Fruit fly (Drosophila melanogaster): ENCODE results near the gene Prosbeta4R2.

DNA sequence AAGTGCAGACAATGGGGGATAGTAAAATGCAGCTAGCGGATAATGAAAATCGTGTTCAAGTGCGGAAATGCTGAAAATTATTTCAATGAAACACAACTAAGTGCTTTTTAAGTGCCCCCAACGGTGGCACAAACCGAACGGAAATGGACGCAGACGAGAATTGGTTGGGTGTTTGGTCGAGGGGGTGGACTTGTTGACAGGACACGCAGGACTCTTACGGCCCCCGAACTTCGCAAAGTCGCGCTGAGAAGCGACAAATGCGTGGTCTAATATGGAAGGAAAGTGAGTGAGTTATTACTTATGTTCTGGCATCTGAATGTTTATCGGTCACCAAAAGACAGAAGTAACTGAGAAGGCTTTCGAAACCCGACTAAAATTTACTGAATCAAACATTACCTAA lies 2.4 kb upstream of the Prosbeta4R2 start, which contains the start of gene Prosbeta4R1:
- TF ChIP-seq CTCF (optimal IDR thresholded peaks at IDR 0.05): no peak
- TF ChIP-seq CG8478 (optimal IDR thresholded peaks at IDR 0.05): no peak
